Worm (Caenorhabditis elegans): ENCODE results near the gene gcsh-1.

ce11 chrX:14563818-14564217 is 48.9 kb upstream of the gcsh-1 start:
- TF ChIP-seq ztf-29 (GFP tag; IDR thresholded peaks at IDR 0.05) = no peak
- TF ChIP-seq ref-1 (GFP tag; conservative IDR thresholded peaks at IDR 0.05) = no peak
- no peak for TF ChIP-seq T22C8.4 (GFP tag; IDR thresholded peaks at IDR 0.05)
- TF ChIP-seq tab-1 (GFP tag; IDR thresholded peaks at IDR 0.05) = no peak
- no peak for TF ChIP-seq ztf-23 (GFP tag; IDR thresholded peaks at IDR 0.05)
